Worm (Caenorhabditis elegans) whole organism, L4/young adult: ENCODE results near the gene ZC373.2.

ENCODE experiments used
- W03F9.2 ChIP-seq: fragments of 150-350 bp; optimal IDR thresholded peaks from 2 replicates; lab custom pipeline; 2014; ENCODE audit warnings: missing biosample characterization, missing genetic modification characterization
- dao-5 ChIP-seq: sonication (generic microtip); optimal IDR thresholded peaks from 2 replicates; lab custom pipeline; 2016; ENCODE audit warnings: missing genotype, missing genetic modification characterization, moderate library complexity, missing compliant biosample characterization
- him-1 ChIP-seq: sonication (generic microtip); optimal IDR thresholded peaks from 2 replicates; lab custom pipeline; 2016; ENCODE audit warnings: missing genotype, missing genetic modification reagents, missing genetic modification characterization, missing compliant biosample characterization

Gene ZC373.2

ce11 chrX:10058332-10058731 is at the start of gene ZC373.2:
Gene ZC373.2 (minus strand): TSS chrX:10058432.
- no peak for TF ChIP-seq dao-5
- TF ChIP-seq him-1 (tag; lab: Kevin White, UChicago) = no peak
- no peak for TF ChIP-seq W03F9.2 (tag; lab: Kevin White, UChicago)

- no peak for TF ChIP-seq him-1 (tag; lab: Kevin White, UChicago)
- no peak for TF ChIP-seq W03F9.2 (tag; lab: Kevin White, UChicago)
- TF ChIP-seq dao-5 = no peak
These were observed 36.9 kb upstream of the ZC373.2 start, which contains the start of gene flp-2 for ce11 chrX:10095145-10095544. Gene flp-2 (minus strand): TSS chrX:10095245.

ce11 chrX:10092864-10093263 is 34.6 kb upstream of the ZC373.2 start, which contains the start of gene flp-3:
Gene flp-3 (minus strand): TSS chrX:10092964.
- TF ChIP-seq W03F9.2 (tag; lab: Kevin White, UChicago) (no peak), him-1 (tag; lab: Kevin White, UChicago) (no peak), dao-5 (no peak)

- TF ChIP-seq dao-5 = no peak
These were observed 29.6 kb upstream of the ZC373.2 start, which contains the start of gene flp-28 for ce11 chrX:10087866-10088265. Gene flp-28 (minus strand): TSS chrX:10087966.

- TF ChIP-seq him-1 (tag; lab: Kevin White, UChicago) (no peak), dao-5 (no peak)
These were observed 26.8 kb upstream of the ZC373.2 start for ce11 chrX:10085073-10085472.

- no peak for TF ChIP-seq dao-5
- TF ChIP-seq W03F9.2 (tag; lab: Kevin White, UChicago) = no peak
These were observed 25.9 kb upstream of the ZC373.2 start, which contains the start of gene W07E11.1 for ce11 chrX:10084050-10084672. Gene W07E11.1 (plus strand): TSS chrX:10084622.

- TF ChIP-seq W03F9.2 (tag; lab: Kevin White, UChicago) (no peak), dao-5 (no peak), him-1 (tag; lab: Kevin White, UChicago) (no peak)
These were observed 25.0 kb upstream of the ZC373.2 start for ce11 chrX:10083272-10083671.

- no peak for TF ChIP-seq W03F9.2 (tag; lab: Kevin White, UChicago)
- no peak for TF ChIP-seq him-1 (tag; lab: Kevin White, UChicago)
- no peak for TF ChIP-seq dao-5
These were observed 22.8 kb upstream of the ZC373.2 start for ce11 chrX:10081077-10081476.

- no peak for TF ChIP-seq dao-5
- no peak for TF ChIP-seq W03F9.2 (tag; lab: Kevin White, UChicago)
- TF ChIP-seq him-1 (tag; lab: Kevin White, UChicago) = no peak
These were observed 21.0 kb upstream of the ZC373.2 start for ce11 chrX:10079230-10079629.

ce11 chrX:10078637-10079036 is 20.4 kb upstream of the ZC373.2 start:
- no peak for TF ChIP-seq W03F9.2 (tag; lab: Kevin White, UChicago)
- no peak for TF ChIP-seq him-1 (tag; lab: Kevin White, UChicago)
- TF ChIP-seq dao-5 = no peak

ce11 chrX:10078089-10078488 is 19.9 kb upstream of the ZC373.2 start:
- TF ChIP-seq W03F9.2 (tag; lab: Kevin White, UChicago) (no peak), him-1 (tag; lab: Kevin White, UChicago) (no peak), dao-5 (no peak)

- no peak for TF ChIP-seq W03F9.2 (tag; lab: Kevin White, UChicago)
- no peak for TF ChIP-seq dao-5
- TF ChIP-seq him-1 (tag; lab: Kevin White, UChicago) = no peak
These were observed 19.1 kb upstream of the ZC373.2 start, which contains the start of gene col-176 for ce11 chrX:10077297-10077696. Gene col-176 (plus strand): TSS chrX:10077597.

- no peak for TF ChIP-seq him-1 (tag; lab: Kevin White, UChicago)
- no peak for TF ChIP-seq dao-5
- no peak for TF ChIP-seq W03F9.2 (tag; lab: Kevin White, UChicago)
These were observed 18.1 kb upstream of the ZC373.2 start for ce11 chrX:10076334-10076733.

ce11 chrX:10074988-10075387 is 16.8 kb upstream of the ZC373.2 start, which contains the start of gene dao-4:
Gene dao-4 (plus strand): TSS chrX:10075288.
- no peak for TF ChIP-seq dao-5
- no peak for TF ChIP-seq him-1 (tag; lab: Kevin White, UChicago)
- no peak for TF ChIP-seq W03F9.2 (tag; lab: Kevin White, UChicago)

ce11 chrX:10074233-10074632 is 16.0 kb upstream of the ZC373.2 start, which contains the start of gene ZC373.5:
Gene ZC373.5 (minus strand): TSS chrX:10074391.
- TF ChIP-seq dao-5 (no peak), W03F9.2 (tag; lab: Kevin White, UChicago) (no peak), him-1 (tag; lab: Kevin White, UChicago) (no peak)
